Fruit fly (Drosophila melanogaster): Measurements from ENCODE around the gene Ant2.

dm6 chrX:10744315-10744767 is 42.4 kb downstream of the Ant2 start, which contains the start of gene ras:
- TF ChIP-seq insv (optimal IDR thresholded peaks at IDR 0.05) (no peak), Myc (optimal IDR thresholded peaks at IDR 0.05) (no peak), h (optimal IDR thresholded peaks at IDR 0.05) (no peak), ttk (optimal IDR thresholded peaks at IDR 0.05) (no peak), psq (optimal IDR thresholded peaks at IDR 0.05) (no peak)

Measured in Kc167 (cell line).